Worm (Caenorhabditis elegans) whole organism, late embryonic: ENCODE data around the gene ugt-6.

Experiments
- C08G9.2 ChIP-seq: sonication (generic microtip); optimal IDR thresholded peaks from 2 replicates; lab custom pipeline; 2016; ENCODE audit warnings: mild to moderate bottlenecking, missing genetic modification characterization, moderate library complexity, missing compliant biosample characterization
- C38D4.7 ChIP-seq: fragments of 200-800 bp; sonication (Bioruptor generic); optimal IDR thresholded peaks from 2 replicates; lab custom pipeline; 2018; ENCODE audit warnings: mild to moderate bottlenecking, missing genetic modification characterization, moderate library complexity, missing compliant biosample characterization
- F13H6.1 ChIP-seq: sonication (generic microtip); optimal IDR thresholded peaks from 2 replicates; lab custom pipeline; 2016; ENCODE audit warnings: missing genetic modification characterization, missing compliant biosample characterization
- K02D7.2 ChIP-seq: sonication (generic microtip); optimal IDR thresholded peaks from 2 replicates; lab custom pipeline; 2017; ENCODE audit warnings: mild to moderate bottlenecking, missing genetic modification characterization, missing compliant biosample characterization
- K09A11.1 ChIP-seq: sonication (generic microtip); optimal IDR thresholded peaks from 2 replicates; lab custom pipeline; 2017; ENCODE audit warnings: antibody characterized with exemption, mild to moderate bottlenecking, missing genetic modification characterization, missing compliant biosample characterization; ENCODE audit not compliant: insufficient read depth
- Y22D7AL.16 ChIP-seq: sonication (generic microtip); optimal IDR thresholded peaks from 2 replicates; lab custom pipeline; 2016; ENCODE audit warnings: missing genetic modification characterization, missing compliant biosample characterization
- ahr-1 ChIP-seq: sonication (generic microtip); optimal IDR thresholded peaks from 2 replicates; lab custom pipeline; 2016; ENCODE audit warnings: missing genetic modification characterization, missing compliant biosample characterization
- ceh-19 ChIP-seq: fragments of 200-800 bp; sonication (Bioruptor generic); optimal IDR thresholded peaks from 2 replicates; lab custom pipeline; 2018; ENCODE audit warnings: mild to moderate bottlenecking, missing genetic modification characterization, missing compliant biosample characterization
- ceh-2 ChIP-seq: sonication (generic microtip); optimal IDR thresholded peaks from 2 replicates; lab custom pipeline; 2016; ENCODE audit warnings: missing genotype, missing genetic modification characterization, missing compliant biosample characterization
- ceh-22 ChIP-seq: sonication (generic microtip); optimal IDR thresholded peaks from 2 replicates; lab custom pipeline; 2017; ENCODE audit warnings: missing biosample characterization, missing genetic modification characterization
- ceh-31 ChIP-seq: sonication (generic microtip); optimal IDR thresholded peaks from 2 replicates; lab custom pipeline; 2016; ENCODE audit warnings: missing genetic modification characterization, missing compliant biosample characterization
- ceh-34 ChIP-seq: sonication (generic microtip); optimal IDR thresholded peaks from 2 replicates; lab custom pipeline; 2016; ENCODE audit warnings: mild to moderate bottlenecking, missing genetic modification characterization, missing compliant biosample characterization
- ceh-45 ChIP-seq: fragments of 200-800 bp; sonication (Bioruptor generic); IDR thresholded peaks from 2 replicates; pipeline ENCODE4 v1.3.6; 2022; ENCODE audit warnings: missing genetic modification reagents, missing genetic modification characterization, missing compliant biosample characterization
- ceh-48 ChIP-seq: sonication (generic microtip); optimal IDR thresholded peaks from 2 replicates; lab custom pipeline; 2016; ENCODE audit warnings: missing genetic modification characterization, inconsistent platforms, missing compliant biosample characterization
- dve-1 ChIP-seq: sonication (generic microtip); optimal IDR thresholded peaks from 2 replicates; lab custom pipeline; 2017; ENCODE audit warnings: antibody characterized with exemption, mild to moderate bottlenecking, missing genetic modification characterization, missing compliant biosample characterization
- elt-2 ChIP-seq: sonication (generic microtip); optimal IDR thresholded peaks from 2 replicates; lab custom pipeline; 2016; ENCODE audit warnings: missing genetic modification reagents, missing genetic modification characterization, missing compliant biosample characterization
- elt-4 ChIP-seq: sonication (generic microtip); optimal IDR thresholded peaks from 2 replicates; lab custom pipeline; 2016; ENCODE audit warnings: missing genetic modification characterization, missing compliant biosample characterization
- eyg-1 ChIP-seq: sonication (generic microtip); optimal IDR thresholded peaks from 2 replicates; lab custom pipeline; 2016; ENCODE audit warnings: missing genotype, missing genetic modification characterization, missing compliant biosample characterization
- fax-1 ChIP-seq: sonication (generic microtip); optimal IDR thresholded peaks from 2 replicates; lab custom pipeline; 2016; ENCODE audit warnings: missing genotype, missing genetic modification characterization, missing compliant biosample characterization
- fkh-10 ChIP-seq: fragments of 150-350 bp; optimal IDR thresholded peaks from 2 replicates; lab custom pipeline; 2014; ENCODE audit warnings: missing biosample characterization, missing genetic modification reagents, missing genetic modification characterization
- gmeb-2 ChIP-seq: sonication (generic microtip); optimal IDR thresholded peaks from 2 replicates; lab custom pipeline; 2016; ENCODE audit warnings: missing genetic modification characterization, inconsistent platforms, missing compliant biosample characterization
- hlh-13 ChIP-seq: fragments of 200-800 bp; sonication (Bioruptor generic); optimal IDR thresholded peaks from 2 replicates; lab custom pipeline; 2018; ENCODE audit warnings: mild to moderate bottlenecking, missing genetic modification characterization, missing compliant biosample characterization
- hlh-30 ChIP-seq: sonication (generic microtip); optimal IDR thresholded peaks from 2 replicates; lab custom pipeline; 2017; ENCODE audit warnings: antibody characterized with exemption, missing genetic modification characterization, missing compliant biosample characterization; ENCODE audit not compliant: insufficient read depth
- hlh-6 ChIP-seq: sonication (generic microtip); optimal IDR thresholded peaks from 2 replicates; lab custom pipeline; 2016; ENCODE audit warnings: missing genotype, missing genetic modification characterization, missing compliant biosample characterization
- hlh-8 ChIP-seq: sonication (generic microtip); optimal IDR thresholded peaks from 2 replicates; lab custom pipeline; 2016; ENCODE audit warnings: missing genotype, missing genetic modification characterization, missing compliant biosample characterization
- lin-11 ChIP-seq: fragments of 200-800 bp; sonication (Bioruptor generic); optimal IDR thresholded peaks from 2 replicates; lab custom pipeline; 2018; ENCODE audit warnings: mild to moderate bottlenecking, missing genetic modification characterization, missing compliant biosample characterization
- madf-2 ChIP-seq: sonication (generic microtip); optimal IDR thresholded peaks from 2 replicates; lab custom pipeline; 2017; ENCODE audit warnings: missing genetic modification characterization, missing compliant biosample characterization
- nhr-232 ChIP-seq: sonication (generic microtip); optimal IDR thresholded peaks from 2 replicates; lab custom pipeline; 2016; ENCODE audit warnings: missing genetic modification characterization, missing compliant biosample characterization
- pag-3 ChIP-seq: sonication (generic microtip); optimal IDR thresholded peaks from 2 replicates; lab custom pipeline; 2016; ENCODE audit warnings: missing compliant biosample characterization, missing genetic modification characterization, borderline replicate concordance
- pat-9 ChIP-seq: fragments of 200-800 bp; sonication (Bioruptor generic); optimal IDR thresholded peaks from 2 replicates; lab custom pipeline; 2018; ENCODE audit warnings: mild to moderate bottlenecking, missing genetic modification characterization, moderate library complexity, missing compliant biosample characterization
- pax-1 ChIP-seq: fragments of 150-350 bp; optimal IDR thresholded peaks from 2 replicates; lab custom pipeline; 2014; ENCODE audit warnings: missing biosample characterization, missing genetic modification characterization
- pha-2 ChIP-seq: sonication (generic microtip); optimal IDR thresholded peaks from 2 replicates; lab custom pipeline; 2017; ENCODE audit warnings: mild to moderate bottlenecking, missing genetic modification characterization, missing compliant biosample characterization
- pha-4 ChIP-seq: fragments of 150-350 bp; optimal IDR thresholded peaks from 2 replicates; lab custom pipeline; 2018; ENCODE audit warnings: missing biosample characterization, missing genetic modification reagents, missing genetic modification characterization
- pqm-1 ChIP-seq: sonication (generic microtip); optimal IDR thresholded peaks from 2 replicates; lab custom pipeline; 2016; ENCODE audit warnings: missing genetic modification characterization, missing compliant biosample characterization
- pros-1 ChIP-seq: fragments of 150-350 bp; optimal IDR thresholded peaks from 2 replicates; lab custom pipeline; 2014; ENCODE audit warnings: missing biosample characterization, missing genetic modification reagents, missing genetic modification characterization
- rnt-1 ChIP-seq: sonication (generic microtip); optimal IDR thresholded peaks from 2 replicates; lab custom pipeline; 2016; ENCODE audit warnings: missing genetic modification characterization, missing compliant biosample characterization
- syd-9 ChIP-seq: sonication (generic microtip); optimal IDR thresholded peaks from 2 replicates; lab custom pipeline; 2016; ENCODE audit warnings: mild to moderate bottlenecking, missing genetic modification characterization, moderate library complexity, missing compliant biosample characterization
- tbx-2 ChIP-seq: sonication (generic microtip); optimal IDR thresholded peaks from 2 replicates; lab custom pipeline; 2016; ENCODE audit warnings: missing genetic modification characterization, missing compliant biosample characterization
- ttx-3 ChIP-seq: sonication (generic microtip); optimal IDR thresholded peaks from 2 replicates; lab custom pipeline; 2016; ENCODE audit warnings: missing genetic modification reagents, missing genetic modification characterization, missing compliant biosample characterization
- unc-86 ChIP-seq: sonication (generic microtip); optimal IDR thresholded peaks from 2 replicates; lab custom pipeline; 2016; ENCODE audit warnings: missing genetic modification characterization, missing compliant biosample characterization
- zip-5 ChIP-seq: sonication (generic microtip); optimal IDR thresholded peaks from 2 replicates; lab custom pipeline; 2016; ENCODE audit warnings: missing genetic modification characterization, missing compliant biosample characterization
- ztf-16 ChIP-seq: sonication (generic microtip); optimal IDR thresholded peaks from 2 replicates; lab custom pipeline; 2017; ENCODE audit warnings: missing genetic modification characterization, missing compliant biosample characterization

Gene ugt-6

ce11 chrV:12827219-12827618 is 29.2 kb upstream of the ugt-6 start, which contains the start of gene ugt-15:
Gene ugt-15 (plus strand): TSS chrV:12827519.
- TF ChIP-seq C38D4.7 (GFP tag; lab: Kevin White, UChicago) (no peak), fax-1 (tag; lab: Kevin White, UChicago) (no peak), pag-3 (tag; lab: Kevin White, UChicago) (no peak), fkh-10 (GFP tag; lab: Kevin White, UChicago) (no peak), hlh-30 (tag; lab: Kevin White, UChicago) (no peak), ceh-34 (no peak)
- TF ChIP-seq, all 69 proteins: peak for 0

- TF ChIP-seq hlh-6 (tag; lab: Kevin White, UChicago): no peak
- no peak for TF ChIP-seq C38D4.7 (GFP tag; lab: Kevin White, UChicago)
- peak; percentile 1 for TF ChIP-seq elt-2 (tag; lab: Kevin White, UChicago)
- TF ChIP-seq rnt-1 (tag; lab: Kevin White, UChicago): no peak
- TF ChIP-seq pros-1 (tag; lab: Kevin White, UChicago): no peak
Measured at ce11 chrV:12824777-12825176, 26.8 kb upstream of the ugt-6 start, which contains the start of gene ugt-16. Gene ugt-16 (plus strand): TSS chrV:12825024.

DNA sequence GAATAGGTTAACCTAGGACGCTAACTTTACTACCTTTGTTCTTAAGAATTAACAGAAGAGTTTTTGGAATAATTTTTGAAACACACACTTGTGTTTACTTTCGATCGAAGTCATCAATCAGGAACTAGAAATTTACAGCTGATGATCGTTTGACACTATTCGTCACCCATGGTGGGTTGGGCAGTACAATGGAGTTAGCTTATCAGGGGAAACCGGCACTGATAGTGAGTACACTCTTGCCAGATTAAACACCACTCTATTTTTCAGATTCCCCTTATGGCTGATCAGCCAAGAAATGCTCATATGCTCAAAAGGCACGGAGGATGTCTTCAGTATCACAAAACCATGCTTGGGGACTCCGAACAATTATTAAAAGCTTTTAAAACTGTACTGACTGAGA is 24.0 kb upstream of the ugt-6 start:
- TF ChIP-seq elt-2 (tag; lab: Kevin White, UChicago): peak; percentile 61
- no peak for TF ChIP-seq lin-11 (tag; lab: Kevin White, UChicago)

DNA sequence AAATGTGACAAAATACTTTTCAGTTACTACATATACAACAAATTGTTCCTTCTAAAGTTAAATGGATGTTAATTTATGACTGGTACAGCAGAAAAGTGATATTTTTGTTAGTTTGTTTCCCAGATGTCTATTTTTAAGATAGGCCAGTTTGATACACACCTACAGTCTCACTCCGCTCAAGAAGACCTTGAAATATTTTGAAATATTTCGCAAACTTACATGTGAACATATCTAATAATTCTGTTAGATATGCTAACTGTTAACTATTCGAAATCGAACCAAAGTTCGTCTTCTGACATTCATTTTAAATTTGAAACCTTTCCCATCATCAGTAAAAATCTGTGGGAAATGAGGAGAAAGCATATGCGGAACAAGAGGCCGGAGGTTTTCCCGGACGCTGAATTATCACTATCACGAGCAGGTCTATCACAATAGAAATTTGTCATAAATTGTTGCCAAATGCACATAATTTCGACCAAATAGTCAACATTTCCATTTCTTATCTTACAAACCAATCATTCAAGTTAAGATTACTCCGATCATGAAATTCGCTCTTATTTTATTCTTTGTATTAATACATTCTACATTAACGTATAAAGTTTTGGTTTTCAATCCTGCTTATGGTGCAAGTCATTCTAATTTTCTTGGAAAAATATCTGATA is 21.9 kb upstream of the ugt-6 start, which contains the start of the genes ZC443.4 and ugt-18:
Gene ZC443.4, minus strand, starts transcription at position 95 of the 662 bp plus-strand sequence.
Gene ugt-18, plus strand, starts transcription at position 469 of the 662 bp plus-strand sequence.
- TF ChIP-seq lin-11 (tag; lab: Kevin White, UChicago) (no peak), elt-4 (tag; lab: Kevin White, UChicago) (no peak), K02D7.2 (tag; lab: Kevin White, UChicago) (no peak), pax-1 (tag; lab: Kevin White, UChicago) (no peak), ceh-22 (tag; lab: Kevin White, UChicago) (no peak), ceh-31 (tag; lab: Kevin White, UChicago) (no peak), ttx-3 (no peak), unc-86 (tag; lab: Kevin White, UChicago) (no peak), pag-3 (tag; lab: Kevin White, UChicago) (no peak), pha-2 (tag; lab: Kevin White, UChicago) (no peak), eyg-1 (tag; lab: Kevin White, UChicago) (no peak)

ce11 chrV:12819155-12819554 is 21.1 kb upstream of the ugt-6 start:
- no peak for TF ChIP-seq ceh-45 (GFP tag; lab: Robert Waterston, UW)
- no peak for TF ChIP-seq pha-4 (tag; lab: Kevin White, UChicago)
- no peak for TF ChIP-seq fkh-10 (GFP tag; lab: Kevin White, UChicago)
- TF ChIP-seq pros-1 (tag; lab: Kevin White, UChicago): no peak
- no peak for TF ChIP-seq dve-1 (tag; lab: Kevin White, UChicago)
- TF ChIP-seq F13H6.1 (tag; lab: Kevin White, UChicago): no peak
- no peak for TF ChIP-seq gmeb-2 (tag; lab: Kevin White, UChicago)
- TF ChIP-seq nhr-232 (tag; lab: Kevin White, UChicago): no peak
- TF ChIP-seq ztf-16 (tag; lab: Kevin White, UChicago): no peak
- TF ChIP-seq syd-9 (tag; lab: Kevin White, UChicago): peak; percentile 20
- no peak for TF ChIP-seq hlh-13 (GFP tag; lab: Kevin White, UChicago)
- TF ChIP-seq tbx-2 (tag; lab: Kevin White, UChicago): peak; percentile 20
- no peak for TF ChIP-seq hlh-8 (tag; lab: Kevin White, UChicago)
- TF ChIP-seq ahr-1: no peak
- TF ChIP-seq ceh-19: no peak
- TF ChIP-seq zip-5 (tag; lab: Kevin White, UChicago): no peak
- TF ChIP-seq ceh-48: no peak
- TF ChIP-seq K09A11.1: no peak
- TF ChIP-seq pqm-1 (tag; lab: Kevin White, UChicago): no peak
- TF ChIP-seq C08G9.2: no peak
- TF ChIP-seq pat-9: no peak
- TF ChIP-seq hlh-6 (tag; lab: Kevin White, UChicago): peak; percentile 41
- peak; percentile 13 for TF ChIP-seq ceh-2 (tag; lab: Kevin White, UChicago)
- TF ChIP-seq pha-2 (tag; lab: Kevin White, UChicago): no peak
- no peak for TF ChIP-seq madf-2
- no peak for TF ChIP-seq elt-4 (tag; lab: Kevin White, UChicago)
- TF ChIP-seq ttx-3: no peak
- no peak for TF ChIP-seq Y22D7AL.16 (tag; lab: Kevin White, UChicago)
- TF ChIP-seq K02D7.2 (tag; lab: Kevin White, UChicago): no peak
